Fruit fly (Drosophila melanogaster) whole organism, prepupa: ENCODE results near the gene CheB38a.

Experiments
- Blimp-1 ChIP-seq: fragments of 200-800 bp; sonication (Bioruptor generic); optimal IDR thresholded peaks from 3 replicates; lab custom pipeline; 2017; ENCODE audit warnings: missing biosample characterization, missing genetic modification characterization, mild to moderate bottlenecking, moderate library complexity, missing genetic modification reagents
- CG10669 ChIP-seq: fragments of 200-800 bp; sonication (Bioruptor generic); optimal IDR thresholded peaks from 3 replicates; lab custom pipeline; 2018; ENCODE audit warnings: missing biosample characterization, mild to moderate bottlenecking, missing genetic modification characterization, moderate library complexity
- CG11294 ChIP-seq: fragments of 200-800 bp; sonication (Bioruptor generic); IDR thresholded peaks from 2 replicates; pipeline ENCODE4 v1.3.6; 2022; ENCODE audit warnings: missing biosample characterization, missing genetic modification characterization
- CG11762 ChIP-seq: fragments of 200-800 bp; sonication (Bioruptor generic); optimal IDR thresholded peaks from 3 replicates; lab custom pipeline; 2016; ENCODE audit warnings: missing biosample characterization, missing genetic modification characterization; ENCODE audit not compliant: insufficient read depth
- CG11902 ChIP-seq: fragments of 200-800 bp; sonication (Bioruptor generic); optimal IDR thresholded peaks from 3 replicates; lab custom pipeline; 2016; ENCODE audit warnings: missing biosample characterization, missing genetic modification characterization
- CG15336 ChIP-seq: fragments of 200-800 bp; sonication (Bioruptor generic); IDR thresholded peaks from 2 replicates; pipeline ENCODE4 v1.3.6; 2022; ENCODE audit warnings: missing biosample characterization, missing genetic modification characterization
- CG1621 ChIP-seq: fragments of 200-800 bp; sonication (Bioruptor generic); optimal IDR thresholded peaks from 3 replicates; lab custom pipeline; 2018; ENCODE audit warnings: missing biosample characterization, mild to moderate bottlenecking, missing genetic modification characterization
- CG3032 ChIP-seq: fragments of 200-800 bp; optimal IDR thresholded peaks from 2 replicates; lab custom pipeline; 2019; ENCODE audit warnings: missing biosample characterization, mild to moderate bottlenecking, missing genetic modification characterization, moderate library complexity
- CG4318 ChIP-seq: fragments of 200-800 bp; sonication (Bioruptor generic); optimal IDR thresholded peaks from 3 replicates; lab custom pipeline; 2017; ENCODE audit warnings: missing biosample characterization, mild to moderate bottlenecking, missing genetic modification characterization
- CG6163 ChIP-seq: fragments of 200-800 bp; sonication (Bioruptor generic); IDR thresholded peaks from 3 replicates; pipeline ENCODE4 v1.3.6; 2022; ENCODE audit warnings: missing biosample characterization, missing genetic modification characterization
- CG6276 ChIP-seq: fragments of 200-800 bp; sonication (Bioruptor generic); optimal IDR thresholded peaks from 2 replicates; lab custom pipeline; 2017; ENCODE audit warnings: missing biosample characterization, mild to moderate bottlenecking, missing genetic modification characterization
- CG6792 ChIP-seq: fragments of 200-800 bp; sonication (Bioruptor generic); optimal IDR thresholded peaks from 3 replicates; lab custom pipeline; 2016; ENCODE audit warnings: missing biosample characterization, missing genetic modification characterization
- CG6854 ChIP-seq: fragments of 200-800 bp; sonication (Bioruptor generic); optimal IDR thresholded peaks from 2 replicates; lab custom pipeline; 2017; ENCODE audit warnings: missing biosample characterization, mild to moderate bottlenecking, missing genetic modification characterization
- CG7368 ChIP-seq: fragments of 200-800 bp; sonication (Bioruptor generic); optimal IDR thresholded peaks from 3 replicates; lab custom pipeline; 2016; ENCODE audit warnings: missing biosample characterization, missing genetic modification characterization
- CG8119 ChIP-seq: fragments of 200-800 bp; sonication (Bioruptor generic); IDR thresholded peaks from 3 replicates; pipeline ENCODE4 v1.3.6; 2022; ENCODE audit warnings: missing biosample characterization, missing genetic modification characterization
- CG8319 ChIP-seq: fragments of 200-800 bp; sonication (Bioruptor generic); optimal IDR thresholded peaks from 3 replicates; lab custom pipeline; 2016; ENCODE audit warnings: missing biosample characterization, missing genetic modification characterization
- CG8632 ChIP-seq: fragments of 200-800 bp; sonication (Bioruptor generic); optimal IDR thresholded peaks from 3 replicates; lab custom pipeline; 2016; ENCODE audit warnings: missing biosample characterization, missing genetic modification characterization
- Eip75B ChIP-seq: fragments of 200-800 bp; sonication (Bioruptor generic); optimal IDR thresholded peaks from 3 replicates; lab custom pipeline; 2016; ENCODE audit warnings: missing biosample characterization, missing genetic modification characterization
- Ets96B ChIP-seq: fragments of 200-800 bp; optimal IDR thresholded peaks from 2 replicates; lab custom pipeline; 2019; ENCODE audit warnings: missing biosample characterization, mild to moderate bottlenecking, missing genetic modification characterization, moderate library complexity
- Gug ChIP-seq: fragments of 200-800 bp; sonication (Bioruptor generic); IDR thresholded peaks from 2 replicates; pipeline ENCODE4 v1.3.6; 2022; ENCODE audit warnings: missing biosample characterization, missing genetic modification characterization
- Hr38 ChIP-seq: sonication (Bioruptor generic); optimal IDR thresholded peaks from 2 replicates; lab custom pipeline; 2016; ENCODE audit warnings: missing biosample characterization, missing genetic modification characterization
- Met ChIP-seq: fragments of 200-800 bp; sonication (Bioruptor generic); optimal IDR thresholded peaks from 3 replicates; lab custom pipeline; 2016; ENCODE audit warnings: missing biosample characterization, missing genetic modification characterization
- OdsH ChIP-seq: fragments of 200-800 bp; sonication (Bioruptor generic); optimal IDR thresholded peaks from 3 replicates; lab custom pipeline; 2016; ENCODE audit warnings: missing biosample characterization, missing genetic modification characterization
- Sox14 ChIP-seq: fragments of 200-800 bp; sonication (Bioruptor generic); optimal IDR thresholded peaks from 3 replicates; lab custom pipeline; 2016; ENCODE audit warnings: missing biosample characterization, missing genetic modification characterization
- Sox15 ChIP-seq: fragments of 200-800 bp; sonication (Bioruptor generic); optimal IDR thresholded peaks from 3 replicates; lab custom pipeline; 2016; ENCODE audit warnings: missing biosample characterization, missing genetic modification characterization
- achi ChIP-seq: fragments of 200-800 bp; sonication (Bioruptor generic); optimal IDR thresholded peaks from 3 replicates; lab custom pipeline; 2016; ENCODE audit warnings: missing biosample characterization, missing genetic modification characterization
- cyc ChIP-seq: fragments of 200-800 bp; sonication (Bioruptor generic); optimal IDR thresholded peaks from 3 replicates; lab custom pipeline; 2016; ENCODE audit warnings: missing biosample characterization, missing genetic modification characterization
- dac ChIP-seq: fragments of 200-800 bp; sonication (Bioruptor generic); optimal IDR thresholded peaks from 2 replicates; lab custom pipeline; 2017; ENCODE audit warnings: missing biosample characterization, mild to moderate bottlenecking, missing genetic modification characterization
- dsx ChIP-seq: fragments of 200-800 bp; optimal IDR thresholded peaks from 3 replicates; lab custom pipeline; 2019; ENCODE audit warnings: missing biosample characterization, mild to moderate bottlenecking, missing genetic modification characterization, moderate library complexity; ENCODE audit not compliant: poor library complexity, severe bottlenecking
- eg ChIP-seq: fragments of 200-800 bp; sonication (Bioruptor generic); IDR thresholded peaks from 3 replicates; pipeline ENCODE4 v1.3.6; 2022; ENCODE audit warnings: missing biosample characterization, missing genetic modification characterization
- fd59A ChIP-seq: fragments of 200-800 bp; sonication (Bioruptor generic); optimal IDR thresholded peaks from 2 replicates; lab custom pipeline; 2017; ENCODE audit warnings: missing biosample characterization, mild to moderate bottlenecking, missing genetic modification characterization, missing genetic modification reagents
- lz ChIP-seq: fragments of 200-800 bp; sonication (Bioruptor generic); optimal IDR thresholded peaks from 3 replicates; lab custom pipeline; 2016; ENCODE audit warnings: missing biosample characterization, missing genetic modification characterization
- net ChIP-seq: fragments of 200-800 bp; sonication (Bioruptor generic); optimal IDR thresholded peaks from 3 replicates; lab custom pipeline; 2016; ENCODE audit warnings: missing biosample characterization, missing genetic modification characterization
- salr ChIP-seq, 2 experiments: fragments of 200-800 bp; sonication (Bioruptor generic); optimal IDR thresholded peaks; 3 replicates each; lab custom pipeline; 2016 to 2018; ENCODE audit warnings: missing biosample characterization in 2 of 2, missing genetic modification characterization in 2 of 2, mild to moderate bottlenecking in 1 of 2
- ss ChIP-seq, 2 experiments: fragments of 200-800 bp; sonication (Bioruptor generic); optimal IDR thresholded peaks; 2 replicates in 1 of 2; 3 replicates in 1 of 2; lab custom pipeline; 2017 to 2018; ENCODE audit warnings: mild to moderate bottlenecking in 2 of 2, missing biosample characterization in 2 of 2, missing genetic modification characterization in 2 of 2, moderate library complexity in 1 of 2
- svp ChIP-seq: fragments of 200-800 bp; sonication (Bioruptor generic); peaks from one replicate; lab custom pipeline; 2016; ENCODE audit warnings: missing biosample characterization, missing genetic modification characterization
- topi ChIP-seq: fragments of 200-800 bp; sonication (Bioruptor generic); optimal IDR thresholded peaks from 3 replicates; lab custom pipeline; 2016; ENCODE audit warnings: missing biosample characterization, missing genetic modification characterization
- vri ChIP-seq: fragments of 200-800 bp; sonication (Bioruptor generic); optimal IDR thresholded peaks from 3 replicates; lab custom pipeline; 2016; ENCODE audit warnings: missing biosample characterization, mild to moderate bottlenecking, missing genetic modification characterization

CheB38a gene

dm6 chr2L:20797515-20797847 is 20.9 kb downstream of the CheB38a start, which contains the start of gene CG9328 (continued):
- TF ChIP-seq vri (GFP tag; lab: Kevin White, UChicago) (peak; percentile 39), topi (peak; percentile 50), achi (no peak), dac (GFP tag; lab: Kevin White, UChicago) (no peak), Blimp-1 (GFP tag; lab: Kevin White, UChicago) (no peak), Met (peak; percentile 63), cyc (GFP tag; lab: Kevin White, UChicago) (peak; percentile 42), CG11902 (GFP tag; lab: Kevin White, UChicago) (no peak), Sox14 (GFP tag; lab: Kevin White, UChicago) (peak; percentile 0), Sox15 (GFP tag; lab: Kevin White, UChicago) (no peak), CG4318 (GFP tag; lab: Kevin White, UChicago) (no peak), CG10669 (GFP tag; lab: Kevin White, UChicago) (peak; percentile 41), CG3032 (tag; lab: Kevin White, UChicago) (peak; percentile 47), CG8632 (GFP tag; lab: Kevin White, UChicago) (no peak), Ets96B (tag; lab: Kevin White, UChicago) (peak; percentile 13)

- TF ChIP-seq lz (GFP tag; lab: Kevin White, UChicago): no peak
- TF ChIP-seq Sox15 (GFP tag; lab: Kevin White, UChicago): no peak
- TF ChIP-seq CG8632 (GFP tag; lab: Kevin White, UChicago): no peak
- TF ChIP-seq svp (GFP tag; lab: Kevin White, UChicago): no peak
- TF ChIP-seq CG1621 (tag; lab: Kevin White, UChicago): no peak
- no peak for TF ChIP-seq CG8319 (GFP tag; lab: Kevin White, UChicago)
- TF ChIP-seq CG8119 (GFP tag; lab: Robert Waterston, UW): no peak
- peak; percentile 46 for TF ChIP-seq achi
- TF ChIP-seq vri (GFP tag; lab: Kevin White, UChicago): peak; percentile 18
- TF ChIP-seq CG6854 (GFP tag; lab: Kevin White, UChicago): peak; percentile 18
- TF ChIP-seq net (GFP tag; lab: Kevin White, UChicago): no peak
- TF ChIP-seq Eip75B (GFP tag; lab: Kevin White, UChicago): no peak
- TF ChIP-seq CG6792 (GFP tag; lab: Kevin White, UChicago): no peak
- peak in 1 of 2 experiments; percentile 5 for TF ChIP-seq ss (GFP tag; optimal IDR thresholded peaks at IDR 0.05; lab: Kevin White, UChicago)
- no peak for TF ChIP-seq salr (GFP tag; optimal IDR thresholded peaks at IDR 0.05; lab: Kevin White, UChicago)
- TF ChIP-seq CG7368 (GFP tag; lab: Kevin White, UChicago): no peak
- TF ChIP-seq CG11294 (GFP tag; lab: Robert Waterston, UW): no peak
- TF ChIP-seq eg (GFP tag; lab: Robert Waterston, UW): no peak
- TF ChIP-seq CG6276 (GFP tag; lab: Kevin White, UChicago): no peak
- no peak for TF ChIP-seq OdsH
- TF ChIP-seq CG11762 (GFP tag; lab: Kevin White, UChicago): no peak
- TF ChIP-seq Gug (GFP tag; lab: Robert Waterston, UW): no peak
- peak; percentile 27; the same call in 1 of the 2 replicates for TF ChIP-seq CG15336 (GFP tag; lab: Robert Waterston, UW)
- no peak for TF ChIP-seq Met
- no peak for TF ChIP-seq CG3032 (tag; lab: Kevin White, UChicago)
- no peak for TF ChIP-seq Sox14 (GFP tag; lab: Kevin White, UChicago)
- TF ChIP-seq Hr38 (GFP tag; lab: Kevin White, UChicago): no peak
- TF ChIP-seq fd59A: no peak
- TF ChIP-seq dsx (GFP tag; lab: Kevin White, UChicago): no peak
- TF ChIP-seq CG6163 (GFP tag; lab: Robert Waterston, UW): peak; percentile 60; the same call in 2 of the 3 replicates
These were observed 21.4 kb downstream of the CheB38a start, which contains the start of gene vari for dm6 chr2L:20796758-20797514. Gene vari, minus strand, starts transcription at chr2L:20797042.
